Fruit fly (Drosophila melanogaster) whole organism, embryonic: ENCODE results near the gene CG10345.

Experiments
- hth ChIP-seq: fragments of >200 bp; optimal IDR thresholded peaks from 2 replicates; lab custom pipeline; 2017; ENCODE audit warnings: inconsistent platforms
- sug ChIP-seq: fragments of 200-800 bp; optimal IDR thresholded peaks from 2 replicates; lab custom pipeline; 2019; ENCODE audit warnings: missing biosample characterization, mild to moderate bottlenecking, missing genetic modification characterization, moderate library complexity

Gene CG10345

dm6 chr3R:16551680-16552627, 52.7 kb downstream of the CG10345 start (continued):
- TF ChIP-seq hth: peak; percentile 66
- no peak for TF ChIP-seq sug (tag; lab: Kevin White, UChicago)
